Fruit fly (Drosophila melanogaster) whole organism, embryonic: Measurements from ENCODE around the gene RpS3.

Experiments used
- Abd-B ChIP-seq: fragments of 200-800 bp; sonication (Bioruptor generic); optimal IDR thresholded peaks from 2 replicates; lab custom pipeline; 2018; ENCODE audit warnings: missing biosample characterization, mild to moderate bottlenecking, missing genetic modification characterization, moderate library complexity
- Atf6 ChIP-seq: fragments of 200-800 bp; sonication (Bioruptor generic); IDR thresholded peaks from 2 replicates; pipeline ENCODE4 v1.3.6; 2022; ENCODE audit warnings: missing biosample characterization, missing genetic modification characterization
- Blimp-1 ChIP-seq: fragments of 200-800 bp; sonication (Bioruptor generic); optimal IDR thresholded peaks from 3 replicates; lab custom pipeline; 2018; ENCODE audit warnings: missing biosample characterization, missing genetic modification characterization, mild to moderate bottlenecking, moderate library complexity, missing genetic modification reagents
- CG10321 ChIP-seq: fragments of 200-800 bp; sonication (Bioruptor generic); IDR thresholded peaks from 2 replicates; pipeline ENCODE4 v1.3.6; 2022; ENCODE audit warnings: missing biosample characterization, missing genetic modification characterization
- CG10431 ChIP-seq: fragments of 200-800 bp; sonication (Bioruptor generic); optimal IDR thresholded peaks from 3 replicates; lab custom pipeline; 2018; ENCODE audit warnings: missing biosample characterization, mild to moderate bottlenecking, missing genetic modification characterization
- CG10543 ChIP-seq: fragments of 200-800 bp; sonication (Bioruptor generic); optimal IDR thresholded peaks from 3 replicates; lab custom pipeline; 2017; ENCODE audit warnings: missing biosample characterization, mild to moderate bottlenecking, missing genetic modification characterization, moderate library complexity
- CG11560 ChIP-seq: fragments of 200-800 bp; sonication (Bioruptor generic); IDR thresholded peaks from 3 replicates; pipeline ENCODE4 v1.3.6; 2022; ENCODE audit warnings: missing biosample characterization, missing genetic modification characterization
- CG11695 ChIP-seq: fragments of 200-800 bp; sonication (Bioruptor generic); IDR thresholded peaks from 3 replicates; pipeline ENCODE4 v1.3.6; 2022; ENCODE audit warnings: missing biosample characterization, missing genetic modification characterization
- CG13894 ChIP-seq: fragments of 200-800 bp; sonication (Bioruptor generic); optimal IDR thresholded peaks from 3 replicates; lab custom pipeline; 2018; ENCODE audit warnings: missing biosample characterization, mild to moderate bottlenecking, missing genetic modification characterization, moderate library complexity
- CG14860 ChIP-seq: fragments of 200-800 bp; sonication (Bioruptor generic); IDR thresholded peaks from 3 replicates; pipeline ENCODE4 v1.3.6; 2022; ENCODE audit warnings: missing biosample characterization, missing genetic modification characterization; ENCODE audit not compliant: partially characterized antibody
- CG15011 ChIP-seq: fragments of 200-800 bp; sonication (Bioruptor generic); optimal IDR thresholded peaks from 3 replicates; lab custom pipeline; 2018; ENCODE audit warnings: missing biosample characterization, mild to moderate bottlenecking, missing genetic modification characterization
- CG1602 ChIP-seq: fragments of 200-800 bp; sonication (Bioruptor generic); optimal IDR thresholded peaks from 3 replicates; lab custom pipeline; 2016; ENCODE audit warnings: missing biosample characterization, missing genetic modification characterization
- CG17612 ChIP-seq: fragments of 200-800 bp; sonication (Bioruptor generic); IDR thresholded peaks from 2 replicates; pipeline ENCODE4 v1.3.6; 2022; ENCODE audit warnings: missing biosample characterization, missing genetic modification characterization
- CG18599 ChIP-seq: fragments of 200-800 bp; sonication (Bioruptor generic); optimal IDR thresholded peaks from 3 replicates; lab custom pipeline; 2017; ENCODE audit warnings: missing biosample characterization, missing genetic modification characterization, mild to moderate bottlenecking, moderate library complexity, missing genetic modification reagents
- CG2202 ChIP-seq: fragments of 200-800 bp; sonication (Bioruptor generic); optimal IDR thresholded peaks from 2 replicates; lab custom pipeline; 2018; ENCODE audit warnings: missing biosample characterization, mild to moderate bottlenecking, missing genetic modification characterization
- CG2712 ChIP-seq: fragments of 200-800 bp; optimal IDR thresholded peaks from 3 replicates; lab custom pipeline; 2019; ENCODE audit warnings: missing biosample characterization, mild to moderate bottlenecking, missing genetic modification characterization, moderate library complexity
- CG2875 ChIP-seq: fragments of 200-800 bp; sonication (Bioruptor generic); optimal IDR thresholded peaks from 2 replicates; lab custom pipeline; 2017; ENCODE audit warnings: missing biosample characterization, mild to moderate bottlenecking, missing genetic modification characterization, missing genetic modification reagents
- CG30431 ChIP-seq: fragments of 200-800 bp; sonication (Bioruptor generic); optimal IDR thresholded peaks from 2 replicates; lab custom pipeline; 2017; ENCODE audit warnings: missing biosample characterization, missing genetic modification characterization
- CG31388 ChIP-seq: fragments of 200-800 bp; sonication (Bioruptor generic); optimal IDR thresholded peaks from 2 replicates; lab custom pipeline; 2016; ENCODE audit warnings: missing biosample characterization, missing genetic modification characterization
- CG3726 ChIP-seq: fragments of 200-800 bp; sonication (Bioruptor generic); IDR thresholded peaks from 3 replicates; pipeline ENCODE4, ENCODE4 v1.3.6; 2022; ENCODE audit warnings: missing biosample characterization, missing genetic modification characterization
- CG4282 ChIP-seq: fragments of 200-800 bp; sonication (Bioruptor generic); optimal IDR thresholded peaks from 2 replicates; lab custom pipeline; 2016; ENCODE audit warnings: missing biosample characterization, missing genetic modification characterization
- CG5245 ChIP-seq: fragments of 200-800 bp; sonication (Bioruptor generic); optimal IDR thresholded peaks from 3 replicates; lab custom pipeline; 2016; ENCODE audit warnings: missing biosample characterization, missing genetic modification characterization
- CG5953 ChIP-seq: fragments of 200-800 bp; sonication (Bioruptor generic); IDR thresholded peaks from 2 replicates; pipeline ENCODE4 v1.3.6; 2022; ENCODE audit warnings: missing biosample characterization, missing genetic modification characterization
- CG6254 ChIP-seq: fragments of 200-800 bp; sonication (Bioruptor generic); optimal IDR thresholded peaks from 3 replicates; lab custom pipeline; 2017; ENCODE audit warnings: mild to moderate bottlenecking, missing biosample characterization, missing genetic modification reagents, missing genetic modification characterization
- CG8290 ChIP-seq, 3 experiments: fragments of 200-800 bp; sonication (Bioruptor generic); optimal IDR thresholded peaks; 2 replicates each; lab custom pipeline; 2016 to 2019; ENCODE audit warnings: missing biosample characterization in 3 of 3, missing genetic modification characterization in 3 of 3, mild to moderate bottlenecking in 2 of 3, moderate library complexity in 1 of 3
- CG8924 ChIP-seq: fragments of 200-800 bp; optimal IDR thresholded peaks from 3 replicates; lab custom pipeline; 2019; ENCODE audit warnings: missing biosample characterization, mild to moderate bottlenecking, missing genetic modification characterization, moderate library complexity
- CkIIα-i1 ChIP-seq: fragments of 200-800 bp; sonication (Bioruptor generic); IDR thresholded peaks from 2 replicates; pipeline ENCODE4 v1.3.6; 2022; ENCODE audit warnings: missing biosample characterization, missing genetic modification characterization
- D ChIP-seq, 2 experiments: fragments of 200-800 bp in 1 of 2; fragments of >200 bp in 1 of 2; sonication (Bioruptor generic) in 1 of 2; optimal IDR thresholded peaks; 2 replicates in 1 of 2; 3 replicates in 1 of 2; lab custom pipeline; 2017; ENCODE audit warnings: mild to moderate bottlenecking in 1 of 2, missing biosample characterization in 1 of 2, missing genetic modification characterization in 1 of 2, missing genetic modification reagents in 1 of 2
- Deaf1 ChIP-seq: fragments of 200-800 bp; optimal IDR thresholded peaks from 3 replicates; lab custom pipeline; 2019; ENCODE audit warnings: missing biosample characterization, mild to moderate bottlenecking, missing genetic modification characterization, moderate library complexity
- Elba2 ChIP-seq: fragments of 200-800 bp; sonication (Bioruptor generic); optimal IDR thresholded peaks from 3 replicates; lab custom pipeline; 2016; ENCODE audit warnings: missing biosample characterization, missing genetic modification characterization
- Hr51 ChIP-seq, 2 experiments: fragments of 200-800 bp; sonication (Bioruptor generic); optimal IDR thresholded peaks; 2 replicates in 1 of 2; 3 replicates in 1 of 2; lab custom pipeline; 2016 to 2018; ENCODE audit warnings: missing biosample characterization in 2 of 2, missing genetic modification characterization in 2 of 2, mild to moderate bottlenecking in 1 of 2, moderate library complexity in 1 of 2
- Hsf ChIP-seq: fragments of 200-800 bp; sonication (Bioruptor generic); optimal IDR thresholded peaks from 3 replicates; lab custom pipeline; 2016; ENCODE audit warnings: missing biosample characterization, missing genetic modification characterization
- Oaz ChIP-seq: fragments of 200-800 bp; sonication (Bioruptor generic); IDR thresholded peaks from 2 replicates; pipeline ENCODE4 v1.3.6; 2022; ENCODE audit warnings: missing biosample characterization, missing genetic modification characterization
- PHDP ChIP-seq: fragments of 200-800 bp; sonication (Bioruptor generic); optimal IDR thresholded peaks from 3 replicates; lab custom pipeline; 2018; ENCODE audit warnings: missing biosample characterization, mild to moderate bottlenecking, missing genetic modification characterization, moderate library complexity
- Scr ChIP-seq: fragments of 200-800 bp; sonication (Bioruptor generic); IDR thresholded peaks from 2 replicates; pipeline ENCODE4 v1.3.6; 2022; ENCODE audit warnings: missing biosample characterization, missing genetic modification characterization; ENCODE audit not compliant: partially characterized antibody
- Spps ChIP-seq: fragments of 200-800 bp; sonication (Bioruptor generic); optimal IDR thresholded peaks from 2 replicates; lab custom pipeline; 2018; ENCODE audit warnings: missing biosample characterization, mild to moderate bottlenecking, missing genetic modification characterization
- Xrp1 ChIP-seq: fragments of 200-800 bp; sonication (Bioruptor generic); IDR thresholded peaks from 2 replicates; pipeline ENCODE4 v1.3.6; 2022; ENCODE audit warnings: missing biosample characterization, missing genetic modification characterization
- ap ChIP-seq: fragments of 200-800 bp; sonication (Bioruptor generic); IDR thresholded peaks from 2 replicates; pipeline ENCODE4 v1.3.6; 2022; ENCODE audit warnings: missing biosample characterization, missing genetic modification characterization
- chinmo ChIP-seq: fragments of 200-800 bp; sonication (Bioruptor generic); IDR thresholded peaks from 4 replicates; pipeline ENCODE4 v1.3.6; 2022; ENCODE audit warnings: missing biosample characterization, missing genetic modification characterization; ENCODE audit not compliant: partially characterized antibody
- crc ChIP-seq: fragments of 200-800 bp; sonication (Bioruptor generic); optimal IDR thresholded peaks from 2 replicates; lab custom pipeline; 2016; ENCODE audit warnings: missing biosample characterization, missing genetic modification characterization
- dimm ChIP-seq: fragments of 200-800 bp; sonication (Bioruptor generic); IDR thresholded peaks from 2 replicates; pipeline ENCODE4 v1.3.6; 2022; ENCODE audit warnings: missing biosample characterization, missing genetic modification characterization
- fru ChIP-seq: fragments of >200 bp; optimal IDR thresholded peaks from 2 replicates; lab custom pipeline; 2017
- fu2 ChIP-seq: fragments of 200-800 bp; sonication (Bioruptor generic); optimal IDR thresholded peaks from 2 replicates; lab custom pipeline; 2016; ENCODE audit warnings: missing biosample characterization, missing genetic modification characterization
- lola ChIP-seq, 3 experiments: fragments of >200 bp in 2 of 3; fragments of 200-800 bp in 1 of 3; sonication (Bioruptor generic) in 1 of 3; optimal IDR thresholded peaks; 2 replicates each; lab custom pipeline; 2017 to 2019; ENCODE audit warnings: missing biosample characterization in 3 of 3, missing genetic modification characterization in 3 of 3, mild to moderate bottlenecking in 1 of 3, moderate library complexity in 1 of 3
- mld ChIP-seq: fragments of 200-800 bp; sonication (Bioruptor generic); IDR thresholded peaks from 3 replicates; pipeline ENCODE4 v1.3.6; 2022; ENCODE audit warnings: missing biosample characterization, missing genetic modification characterization; ENCODE audit not compliant: partially characterized antibody
- nerfin-2 ChIP-seq: fragments of 200-800 bp; sonication (Bioruptor generic); IDR thresholded peaks from 2 replicates; pipeline ENCODE4 v1.3.6; 2022; ENCODE audit warnings: missing biosample characterization, missing genetic modification characterization; ENCODE audit not compliant: partially characterized antibody
- pita ChIP-seq: fragments of 200-800 bp; sonication (Bioruptor generic); optimal IDR thresholded peaks from 2 replicates; lab custom pipeline; 2017; ENCODE audit warnings: missing biosample characterization, mild to moderate bottlenecking, missing genetic modification characterization
- ro ChIP-seq: fragments of 200-800 bp; sonication (Bioruptor generic); IDR thresholded peaks from 2 replicates; pipeline ENCODE4 v1.3.6; 2022; ENCODE audit warnings: missing biosample characterization, missing genetic modification characterization
- sc ChIP-seq, 3 experiments: fragments of >200 bp in 2 of 3; fragments of 200-800 bp in 1 of 3; sonication (Bioruptor generic) in 1 of 3; optimal IDR thresholded peaks; 2 replicates in 2 of 3; 3 replicates in 1 of 3; lab custom pipeline; 2017; ENCODE audit warnings: mild to moderate bottlenecking in 1 of 3, missing biosample characterization in 1 of 3, missing genetic modification characterization in 1 of 3, missing genetic modification reagents in 1 of 3

RpS3 gene

DNA sequence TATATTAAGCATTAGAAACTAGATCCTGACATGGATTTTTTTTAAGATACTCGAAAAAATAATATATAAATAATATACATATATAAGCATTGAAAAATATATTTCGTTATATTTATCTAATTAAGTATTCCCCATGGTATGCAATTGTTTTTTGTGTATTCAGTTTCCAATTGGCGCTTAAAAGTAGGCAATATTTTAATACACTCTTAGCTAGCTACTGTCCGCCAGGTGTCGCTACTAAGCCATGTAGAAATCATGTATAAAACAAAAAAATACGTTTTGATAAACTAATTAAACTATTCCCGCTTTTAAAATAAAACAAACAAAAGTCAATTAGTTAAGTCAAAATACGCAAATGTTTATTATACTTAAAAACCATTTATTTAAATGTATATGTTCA lies 27.3 kb upstream of the RpS3 start (continued):
- TF ChIP-seq Spps (tag; lab: Kevin White, UChicago), result peak; percentile 16
- TF ChIP-seq CG11695 (GFP tag; lab: Robert Waterston, UW), result no peak
- no peak for TF ChIP-seq Elba2 (GFP tag; lab: Kevin White, UChicago)
- no peak for TF ChIP-seq chinmo
- TF ChIP-seq CG5953 (GFP tag; lab: Robert Waterston, UW), result no peak
- peak; percentile 72 for TF ChIP-seq PHDP (tag; lab: Kevin White, UChicago)
- TF ChIP-seq fru (lab: Kevin White, UChicago), result no peak
- no peak for TF ChIP-seq ro (GFP tag; lab: Robert Waterston, UW)
- TF ChIP-seq nerfin-2, result no peak
- TF ChIP-seq CG2712 (tag; lab: Kevin White, UChicago), result peak; percentile 64
- TF ChIP-seq CG6254, result peak; percentile 68
- no peak for TF ChIP-seq fu2 (GFP tag; lab: Kevin White, UChicago)
- TF ChIP-seq CG31388, result no peak
- TF ChIP-seq Abd-B (GFP tag; lab: Kevin White, UChicago), result no peak
- TF ChIP-seq CG8290 (GFP tag; optimal IDR thresholded peaks at IDR 0.05; lab: Kevin White, UChicago), result peak; percentile 47
- TF ChIP-seq CG8290 (tag; optimal IDR thresholded peaks at IDR 0.05; lab: Kevin White, UChicago), result peak in 1 of 2 experiments; percentile 63
- TF ChIP-seq CG10543, result peak; percentile 24
- no peak for TF ChIP-seq sc (optimal IDR thresholded peaks at IDR 0.05; lab: Kevin White, UChicago)
- peak; percentile 50 for TF ChIP-seq sc (GFP tag; optimal IDR thresholded peaks at IDR 0.05; lab: Kevin White, UChicago)
- TF ChIP-seq CG18599 (GFP tag; lab: Kevin White, UChicago), result no peak
- TF ChIP-seq Deaf1 (tag; lab: Kevin White, UChicago), result peak; percentile 14
- TF ChIP-seq Hr51 (GFP tag; optimal IDR thresholded peaks at IDR 0.05; lab: Kevin White, UChicago), result peak in 1 of 2 experiments; percentile 56
- peak; percentile 58 for TF ChIP-seq Blimp-1 (GFP tag; lab: Kevin White, UChicago)
- no peak for TF ChIP-seq CG13894
- TF ChIP-seq CG10431 (GFP tag; lab: Kevin White, UChicago), result peak; percentile 57
- no peak for TF ChIP-seq mld (GFP tag; lab: Robert Waterston, UW)
- no peak for TF ChIP-seq CG3726 (GFP tag; lab: Robert Waterston, UW)
- no peak for TF ChIP-seq CG17612
- TF ChIP-seq CG10321 (GFP tag; lab: Robert Waterston, UW), result no peak
- no peak for TF ChIP-seq CG11560
- TF ChIP-seq Atf6 (GFP tag; lab: Robert Waterston, UW), result no peak
- no peak for TF ChIP-seq crc (GFP tag; lab: Kevin White, UChicago)
- TF ChIP-seq CG8924 (tag; lab: Kevin White, UChicago), result peak; percentile 25
- no peak for TF ChIP-seq dimm (GFP tag; lab: Robert Waterston, UW)
- no peak for TF ChIP-seq D (optimal IDR thresholded peaks at IDR 0.05; lab: Kevin White, UChicago)
- peak; percentile 51 for TF ChIP-seq D (GFP tag; optimal IDR thresholded peaks at IDR 0.05; lab: Kevin White, UChicago)
- no peak for TF ChIP-seq CG15011 (GFP tag; lab: Kevin White, UChicago)
- no peak for TF ChIP-seq CG30431
- peak; percentile 44 for TF ChIP-seq CG2202
- TF ChIP-seq CG1602 (GFP tag; lab: Kevin White, UChicago), result peak; percentile 38
- no peak for TF ChIP-seq lola (GFP tag; optimal IDR thresholded peaks at IDR 0.05; lab: Kevin White, UChicago)
- TF ChIP-seq Xrp1 (GFP tag; lab: Robert Waterston, UW), result peak; percentile 75
- no peak for TF ChIP-seq Oaz
- TF ChIP-seq CG14860 (GFP tag; lab: Robert Waterston, UW), result no peak
- no peak for TF ChIP-seq pita (GFP tag; lab: Kevin White, UChicago)
- TF ChIP-seq Hsf, result peak; percentile 44
- peak; percentile 56 for TF ChIP-seq CG5245
- no peak for TF ChIP-seq CkIIα-i1 (GFP tag; lab: Robert Waterston, UW)
- TF ChIP-seq CG2875 (GFP tag; lab: Kevin White, UChicago), result peak; percentile 28
- TF ChIP-seq CG4282, result no peak
- no peak for TF ChIP-seq Scr (GFP tag; lab: Robert Waterston, UW)
- 0 out of 2 replicates have a peak, but pooled peaks have one; percentile 13 for TF ChIP-seq ap
